Fruit fly (Drosophila melanogaster): ENCODE results near the gene Nipsnap.
A peak's percentile ranks its signal among the peaks of the same experiment; 100 is the strongest.

Gene Nipsnap

dm6 chrX:16087496-16087895 lies 14.1 kb upstream of the Nipsnap start (continued):
- peak; percentile 2 for TF ChIP-seq kni (GFP tag; optimal IDR thresholded peaks at IDR 0.05)
- peak; percentile 49 for TF ChIP-seq Blimp-1 (GFP tag; optimal IDR thresholded peaks at IDR 0.05)
- TF ChIP-seq CG8388 (GFP tag; optimal IDR thresholded peaks at IDR 0.05), result no peak
- TF ChIP-seq ci (GFP tag; IDR thresholded peaks at IDR 0.05), result 0 out of 3 replicates have a peak, but pooled peaks have one; percentile 32
- no peak for TF ChIP-seq CG12071 (GFP tag; optimal IDR thresholded peaks at IDR 0.05)
- no peak for TF ChIP-seq sna (GFP tag; IDR thresholded peaks at IDR 0.05; ENCODE audit: partially characterized antibody)
- 0 out of 4 replicates have a peak, but pooled peaks have one; percentile 53 for TF ChIP-seq chinmo (GFP tag; IDR thresholded peaks at IDR 0.05; ENCODE audit: partially characterized antibody)
- TF ChIP-seq Trl (optimal IDR thresholded peaks at IDR 0.05), result peak; percentile 65 to 75
- no peak for TF ChIP-seq Trl (GFP tag; optimal IDR thresholded peaks at IDR 0.05)
- no peak for TF ChIP-seq nerfin-2 (GFP tag; IDR thresholded peaks at IDR 0.05; ENCODE audit: partially characterized antibody)
- peak; percentile 56 for TF ChIP-seq Deaf1 (tag; optimal IDR thresholded peaks at IDR 0.05)
- TF ChIP-seq onecut (GFP tag; IDR thresholded peaks at IDR 0.05), result peak; percentile 95
- TF ChIP-seq BEAF-32 (GFP tag; optimal IDR thresholded peaks at IDR 0.05), result no peak
- no peak for TF ChIP-seq Asciz (GFP tag; optimal IDR thresholded peaks at IDR 0.05)

dm6 chrX:16085865-16086592 lies 12.7 kb upstream of the Nipsnap start:
- TF ChIP-seq CG34422 (GFP tag; IDR thresholded peaks at IDR 0.05), result no peak
- TF ChIP-seq bbx (GFP tag; IDR thresholded peaks at IDR 0.05; ENCODE audit: partially characterized antibody), result no peak
- TF ChIP-seq CG12744 (GFP tag; optimal IDR thresholded peaks at IDR 0.05), result no peak
- TF ChIP-seq gcm2 (GFP tag; optimal IDR thresholded peaks at IDR 0.05), result no peak
- TF ChIP-seq CkIIα-i1 (GFP tag; IDR thresholded peaks at IDR 0.05), result no peak
- no peak for TF ChIP-seq H15 (GFP tag; IDR thresholded peaks at IDR 0.05)
- no peak for TF ChIP-seq mld (GFP tag; IDR thresholded peaks at IDR 0.05; ENCODE audit: partially characterized antibody)
- no peak for TF ChIP-seq CG10565 (GFP tag; optimal IDR thresholded peaks at IDR 0.05)
- no peak for TF ChIP-seq dan (GFP tag; IDR thresholded peaks at IDR 0.05)
- peak; percentile 29 for TF ChIP-seq CG3281 (GFP tag; optimal IDR thresholded peaks at IDR 0.05)
- peak; percentile 28; the same call in 1 of the 2 replicates for TF ChIP-seq Xrp1 (GFP tag; IDR thresholded peaks at IDR 0.05)
- no peak for TF ChIP-seq B-H2 (GFP tag; optimal IDR thresholded peaks at IDR 0.05)
- TF ChIP-seq kni (GFP tag; optimal IDR thresholded peaks at IDR 0.05), result no peak
- no peak for TF ChIP-seq CG3838 (GFP tag; optimal IDR thresholded peaks at IDR 0.05)
- no peak for TF ChIP-seq sd (tag; optimal IDR thresholded peaks at IDR 0.05)
- TF ChIP-seq MESR4 (GFP tag; optimal IDR thresholded peaks at IDR 0.05), result no peak
- TF ChIP-seq cato (GFP tag; optimal IDR thresholded peaks at IDR 0.05; ENCODE audit: borderline replicate concordance), result no peak
- TF ChIP-seq twi (tag; optimal IDR thresholded peaks at IDR 0.05), result no peak
- no peak for TF ChIP-seq usp (GFP tag; optimal IDR thresholded peaks at IDR 0.05)
- TF ChIP-seq CG14710 (tag; optimal IDR thresholded peaks at IDR 0.05), result peak; percentile 8
- no peak for TF ChIP-seq aop (GFP tag; IDR thresholded peaks at IDR 0.05)
- TF ChIP-seq grn (GFP tag; optimal IDR thresholded peaks at IDR 0.05), result no peak
- TF ChIP-seq sima (GFP tag; optimal IDR thresholded peaks at IDR 0.05), result no peak
- no peak for TF ChIP-seq Six4 (GFP tag; optimal IDR thresholded peaks at IDR 0.05)
- TF ChIP-seq z (GFP tag; IDR thresholded peaks at IDR 0.05), result peak; percentile 51; the same call in 1 of the 3 replicates
- no peak for TF ChIP-seq BEAF-32 (GFP tag; optimal IDR thresholded peaks at IDR 0.05)
- TF ChIP-seq CG8924 (tag; optimal IDR thresholded peaks at IDR 0.05), result no peak
- TF ChIP-seq Hr3 (GFP tag; optimal IDR thresholded peaks at IDR 0.05), result no peak
- peak; percentile 6 for TF ChIP-seq Nf-YC (tag; optimal IDR thresholded peaks at IDR 0.05)
- TF ChIP-seq Sin3A (optimal IDR thresholded peaks at IDR 0.05), result no peak
- no peak for TF ChIP-seq sqz (GFP tag; optimal IDR thresholded peaks at IDR 0.05)
- no peak for TF ChIP-seq nau (GFP tag; optimal IDR thresholded peaks at IDR 0.05)
- TF ChIP-seq en (GFP tag; optimal IDR thresholded peaks at IDR 0.05), result no peak
- TF ChIP-seq gro (GFP tag; optimal IDR thresholded peaks at IDR 0.05), result no peak
- peak; percentile 5 for TF ChIP-seq CG7786 (GFP tag; optimal IDR thresholded peaks at IDR 0.05)
- TF ChIP-seq Nf-YA (GFP tag; IDR thresholded peaks at IDR 0.05), result no peak
- TF ChIP-seq slbo (GFP tag; IDR thresholded peaks at IDR 0.05), result no peak
- TF ChIP-seq Taf1 (GFP tag; IDR thresholded peaks at IDR 0.05), result no peak

Measured in whole organism, embryonic.